Worm (Caenorhabditis elegans): ENCODE data around the gene C15B12.4.
A peak's percentile ranks its signal among the peaks of the same experiment; 100 is the strongest.

The C15B12.4 gene

DNA sequence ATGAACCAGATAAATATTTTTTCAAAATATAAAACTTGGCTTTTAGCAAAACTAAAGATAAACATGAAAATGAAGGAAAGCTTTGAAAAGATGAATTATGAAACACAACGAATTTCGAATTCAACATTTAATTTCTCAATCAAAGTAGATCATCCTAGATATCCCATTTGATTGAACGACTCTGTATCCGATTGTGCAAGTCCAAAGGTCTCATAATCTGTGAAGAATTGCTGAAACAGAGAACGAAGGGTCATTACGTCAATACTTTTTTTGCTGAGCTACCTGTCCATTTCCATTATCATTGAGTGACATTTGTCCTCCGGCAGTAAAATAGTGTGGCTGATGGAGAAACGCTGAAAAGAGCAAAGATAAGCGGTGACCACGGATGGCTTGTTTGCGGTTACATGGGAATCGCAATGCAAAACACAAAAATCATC lies 49.1 kb upstream of the C15B12.4 start (continued):
- peak; percentile 29 for TF ChIP-seq B0035.1 (tag; optimal IDR thresholded peaks at IDR 0.05)
- TF ChIP-seq Y56A3A.18 (GFP tag; IDR thresholded peaks at IDR 0.05): peak; percentile 84
- peak; percentile 58 for TF ChIP-seq dpff-1 (tag; optimal IDR thresholded peaks at IDR 0.05)
- peak; percentile 49; the same call in 1 of the 2 replicates for TF ChIP-seq hmg-20 (GFP tag; IDR thresholded peaks at IDR 0.05)
- TF ChIP-seq hmg-1.2 (GFP tag; IDR thresholded peaks at IDR 0.05): peak; percentile 35; the same call in 1 of the 2 replicates
- peak; percentile 92 for TF ChIP-seq Y53G8AR.9 (GFP tag; conservative IDR thresholded peaks at IDR 0.05)
- peak; percentile 69 for TF ChIP-seq tlf-1 (GFP tag; optimal IDR thresholded peaks at IDR 0.05)
- TF ChIP-seq ekl-4 (GFP tag; IDR thresholded peaks at IDR 0.05): peak; percentile 71
- no peak for TF ChIP-seq ceh-27 (GFP tag; optimal IDR thresholded peaks at IDR 0.05)
- TF ChIP-seq athp-1 (tag; optimal IDR thresholded peaks at IDR 0.05): no peak
- TF ChIP-seq ceh-79 (tag; optimal IDR thresholded peaks at IDR 0.05): no peak
- no peak for TF ChIP-seq madf-6 (GFP tag; IDR thresholded peaks at IDR 0.05)
- TF ChIP-seq let-526 (GFP tag; IDR thresholded peaks at IDR 0.05): no peak
- peak; percentile 18 for TF ChIP-seq ZK185.1 (tag; optimal IDR thresholded peaks at IDR 0.05; ENCODE audit: poor library complexity, severe bottlenecking)
- peak; percentile 14 for TF ChIP-seq madf-10 (tag; optimal IDR thresholded peaks at IDR 0.05)
- peak; percentile 69 for TF ChIP-seq repo-1 (tag; optimal IDR thresholded peaks at IDR 0.05)
- TF ChIP-seq K11D2.4 (GFP tag; IDR thresholded peaks at IDR 0.05): 0 out of 2 replicates have a peak, but pooled peaks have one; percentile 21

DNA sequence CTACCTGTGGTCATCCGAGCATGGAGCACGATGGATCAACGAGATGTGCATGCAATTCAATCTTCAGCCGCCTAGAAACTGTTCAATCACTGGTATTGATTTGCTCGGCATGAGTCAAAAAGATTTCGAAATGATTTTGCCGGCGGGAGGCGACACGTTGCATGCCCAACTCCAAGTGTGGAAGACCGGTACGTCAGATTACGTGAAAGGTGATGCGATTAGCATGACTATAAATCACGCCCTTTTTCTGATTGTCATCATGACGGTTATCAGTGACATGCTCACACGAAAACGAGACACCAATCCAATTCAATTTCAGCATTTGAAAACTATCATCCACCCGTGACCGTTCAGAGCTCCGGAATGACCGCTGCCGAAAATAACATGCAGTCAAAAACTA lies 47.1 kb upstream of the C15B12.4 start:
- TF ChIP-seq Y95B8A.8 (GFP tag; IDR thresholded peaks at IDR 0.05) (no peak), ets-4 (GFP tag; optimal IDR thresholded peaks at IDR 0.05) (peak; percentile 72), lsl-1 (GFP tag; optimal IDR thresholded peaks at IDR 0.05) (no peak), fkh-3 (tag; optimal IDR thresholded peaks at IDR 0.05) (no peak), hsf-1 (GFP tag; IDR thresholded peaks at IDR 0.05) (peak; percentile 11; the same call in 1 of the 2 replicates), ceh-79 (tag; optimal IDR thresholded peaks at IDR 0.05) (no peak), Y79H2A.3 (GFP tag; conservative IDR thresholded peaks at IDR 0.05) (no peak), hlh-12 (tag; optimal IDR thresholded peaks at IDR 0.05) (no peak), F37B4.10 (GFP tag; IDR thresholded peaks at IDR 0.05) (no peak), zim-3 (tag; optimal IDR thresholded peaks at IDR 0.05) (no peak), let-607 (tag; optimal IDR thresholded peaks at IDR 0.05) (peak in 1 of 2 experiments; percentile 47), ceh-100 (GFP tag; IDR thresholded peaks at IDR 0.05) (no peak), B0019.2 (GFP tag; conservative IDR thresholded peaks at IDR 0.05) (no peak), let-526 (GFP tag; IDR thresholded peaks at IDR 0.05) (no peak), attf-3 (GFP tag; conservative IDR thresholded peaks at IDR 0.05) (no peak), lag-1 (GFP tag; IDR thresholded peaks at IDR 0.05) (no peak), nhr-90 (tag; optimal IDR thresholded peaks at IDR 0.05) (peak; percentile 6), ccch-3 (GFP tag; optimal IDR thresholded peaks at IDR 0.05) (no peak), atf-7 (tag; optimal IDR thresholded peaks at IDR 0.05) (no peak), mel-28 (tag; optimal IDR thresholded peaks at IDR 0.05; ENCODE audit: borderline replicate concordance) (no peak), K12H6.12 (tag; optimal IDR thresholded peaks at IDR 0.05) (no peak), hmg-20 (GFP tag; IDR thresholded peaks at IDR 0.05) (no peak), ama-1 (optimal IDR thresholded peaks at IDR 0.05) (no peak), ama-1 (GFP tag; optimal IDR thresholded peaks at IDR 0.05) (no peak), snpc-1.3 (tag; optimal IDR thresholded peaks at IDR 0.05; ENCODE audit: insufficient read depth) (no peak), mcd-1 (GFP tag; IDR thresholded peaks at IDR 0.05) (no peak), efl-1 (GFP tag; optimal IDR thresholded peaks at IDR 0.05) (no peak), somi-1 (GFP tag; optimal IDR thresholded peaks at IDR 0.05) (no peak), ztf-28 (GFP tag; IDR thresholded peaks at IDR 0.05) (no peak), T26A5.8 (tag; optimal IDR thresholded peaks at IDR 0.05) (no peak), pbrm-1 (GFP tag; IDR thresholded peaks at IDR 0.05) (no peak), F22D6.2 (tag; optimal IDR thresholded peaks at IDR 0.05) (no peak), aptf-2 (GFP tag; conservative IDR thresholded peaks at IDR 0.05) (no peak), madf-8 (GFP tag; conservative IDR thresholded peaks at IDR 0.05) (no peak), F57C9.4 (tag; optimal IDR thresholded peaks at IDR 0.05) (no peak)

Data from whole organism, young adult.